Fruit fly (Drosophila melanogaster): ENCODE results near the gene Fum3.

The Fum3 gene

dm6 chr3L:11443474-11444080 is 22.1 kb downstream of the Fum3 start (continued):
- TF ChIP-seq fd85E (GFP tag; optimal IDR thresholded peaks at IDR 0.05) (no peak), CG11762 (GFP tag; optimal IDR thresholded peaks at IDR 0.05; ENCODE audit: insufficient read depth) (no peak), CG7368 (GFP tag; optimal IDR thresholded peaks at IDR 0.05) (no peak), achi (GFP tag; optimal IDR thresholded peaks at IDR 0.05) (peak; percentile 26), CG6854 (GFP tag; optimal IDR thresholded peaks at IDR 0.05) (no peak), Sox15 (GFP tag; optimal IDR thresholded peaks at IDR 0.05) (no peak), net (GFP tag; optimal IDR thresholded peaks at IDR 0.05) (no peak), vri (GFP tag; optimal IDR thresholded peaks at IDR 0.05) (no peak), CG11902 (GFP tag; optimal IDR thresholded peaks at IDR 0.05) (no peak), CG32006 (GFP tag; optimal IDR thresholded peaks at IDR 0.05) (peak; percentile 58), CG31627 (GFP tag; optimal IDR thresholded peaks at IDR 0.05) (no peak), Ets21C (GFP tag; optimal IDR thresholded peaks at IDR 0.05) (no peak), Hr4 (GFP tag; optimal IDR thresholded peaks at IDR 0.05) (no peak), pdm3 (GFP tag; optimal IDR thresholded peaks at IDR 0.05) (no peak), Hr38 (GFP tag; optimal IDR thresholded peaks at IDR 0.05) (no peak), dsx (GFP tag; optimal IDR thresholded peaks at IDR 0.05; ENCODE audit: poor library complexity, severe bottlenecking) (no peak), svp (GFP tag) (peak; percentile 16), acj6 (GFP tag; optimal IDR thresholded peaks at IDR 0.05) (peak; percentile 24), CG16779 (tag; optimal IDR thresholded peaks at IDR 0.05) (no peak), cyc (GFP tag; optimal IDR thresholded peaks at IDR 0.05) (no peak), Sox14 (GFP tag; optimal IDR thresholded peaks at IDR 0.05) (no peak)

- TF ChIP-seq CG9139 (GFP tag; optimal IDR thresholded peaks at IDR 0.05) = peak; percentile 77
- TF ChIP-seq Blimp-1 (GFP tag; optimal IDR thresholded peaks at IDR 0.05) = no peak
- TF ChIP-seq CG11902 (GFP tag; optimal IDR thresholded peaks at IDR 0.05) = no peak
- TF ChIP-seq lz (GFP tag; optimal IDR thresholded peaks at IDR 0.05) = no peak
- TF ChIP-seq CG10669 (GFP tag; optimal IDR thresholded peaks at IDR 0.05) = no peak
- no peak for TF ChIP-seq Sox15 (GFP tag; optimal IDR thresholded peaks at IDR 0.05)
- peak; percentile 51 for TF ChIP-seq Lpt (GFP tag; optimal IDR thresholded peaks at IDR 0.05)
- no peak for TF ChIP-seq Eip93F (GFP tag; optimal IDR thresholded peaks at IDR 0.05)
- peak; percentile 34 for TF ChIP-seq Eip78C (GFP tag)
- TF ChIP-seq achi (GFP tag; optimal IDR thresholded peaks at IDR 0.05) = no peak
- peak; percentile 86 to 87 for TF ChIP-seq ss (GFP tag; optimal IDR thresholded peaks at IDR 0.05)
- TF ChIP-seq Sox14 (GFP tag; optimal IDR thresholded peaks at IDR 0.05) = no peak
- no peak for TF ChIP-seq CG3919 (GFP tag; optimal IDR thresholded peaks at IDR 0.05)
- no peak for TF ChIP-seq CG31627 (GFP tag; optimal IDR thresholded peaks at IDR 0.05)
- no peak for TF ChIP-seq CG8632 (GFP tag; optimal IDR thresholded peaks at IDR 0.05)
- TF ChIP-seq CG15336 (GFP tag; IDR thresholded peaks at IDR 0.05) = peak; percentile 75
- TF ChIP-seq pdm3 (GFP tag; optimal IDR thresholded peaks at IDR 0.05) = no peak
- peak; percentile 14 for TF ChIP-seq CG3032 (tag; optimal IDR thresholded peaks at IDR 0.05)
- no peak for TF ChIP-seq CG7368 (GFP tag; optimal IDR thresholded peaks at IDR 0.05)
- TF ChIP-seq Ets96B (tag; optimal IDR thresholded peaks at IDR 0.05) = no peak
- TF ChIP-seq topi (GFP tag; optimal IDR thresholded peaks at IDR 0.05) = no peak
- TF ChIP-seq Met (GFP tag; optimal IDR thresholded peaks at IDR 0.05) = no peak
- no peak for TF ChIP-seq CG6854 (GFP tag; optimal IDR thresholded peaks at IDR 0.05)
- no peak for TF ChIP-seq Smox (GFP tag; optimal IDR thresholded peaks at IDR 0.05)
- TF ChIP-seq fkh (GFP tag; optimal IDR thresholded peaks at IDR 0.05) = peak; percentile 35
- TF ChIP-seq CG11762 (GFP tag; optimal IDR thresholded peaks at IDR 0.05; ENCODE audit: insufficient read depth) = no peak
- peak; percentile 81; the same call in 2 of the 3 replicates for TF ChIP-seq CG6163 (GFP tag; IDR thresholded peaks at IDR 0.05)
- TF ChIP-seq CG32006 (GFP tag; optimal IDR thresholded peaks at IDR 0.05) = no peak
- no peak for TF ChIP-seq cyc (GFP tag; optimal IDR thresholded peaks at IDR 0.05)
- TF ChIP-seq net (GFP tag; optimal IDR thresholded peaks at IDR 0.05) = no peak
- TF ChIP-seq eg (GFP tag; IDR thresholded peaks at IDR 0.05) = peak; percentile 81
- no peak for TF ChIP-seq Hr39 (GFP tag; optimal IDR thresholded peaks at IDR 0.05)
- no peak for TF ChIP-seq svp (GFP tag)
- TF ChIP-seq CG16779 (tag; optimal IDR thresholded peaks at IDR 0.05) = peak; percentile 6
- no peak for TF ChIP-seq CG11294 (GFP tag; IDR thresholded peaks at IDR 0.05)
- no peak for TF ChIP-seq Hr38 (GFP tag; optimal IDR thresholded peaks at IDR 0.05)
- no peak for TF ChIP-seq CG4318 (GFP tag; optimal IDR thresholded peaks at IDR 0.05)
- TF ChIP-seq salr (GFP tag; optimal IDR thresholded peaks at IDR 0.05) = no peak
- TF ChIP-seq OdsH (GFP tag; optimal IDR thresholded peaks at IDR 0.05) = no peak
- no peak for TF ChIP-seq Eip75B (GFP tag; optimal IDR thresholded peaks at IDR 0.05)
Measured at dm6 chr3L:11441889-11442782, 23.5 kb downstream of the Fum3 start.
